Fruit fly (Drosophila melanogaster): ENCODE measurements around the gene Rbp6.

Rbp6 gene

DNA sequence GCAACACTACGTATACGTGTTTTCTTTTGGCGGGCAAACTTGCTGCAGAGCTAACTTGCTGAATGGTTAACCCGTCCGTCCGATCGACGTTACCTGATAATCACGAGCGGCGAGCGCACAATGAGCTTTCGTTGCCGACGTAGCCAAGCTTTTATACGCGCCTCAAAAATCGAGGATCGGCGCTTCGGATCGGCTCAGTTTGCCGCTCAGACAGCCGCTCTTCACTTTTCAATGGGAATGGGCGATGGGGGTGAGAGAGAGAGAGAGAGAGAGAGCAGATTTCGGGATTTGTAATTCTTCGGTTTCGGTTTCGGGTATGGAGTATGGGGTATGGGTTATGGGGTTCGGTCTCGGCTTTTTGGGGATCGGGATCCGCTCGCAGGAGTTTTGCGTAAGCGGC is 206.0 kb downstream of the Rbp6 start, which contains the start of gene Ilp8:
TSS of gene Ilp8 (minus strand) at position 110 of the 400 bp plus-strand sequence.
- TF ChIP-seq Sp1 (GFP tag; optimal IDR thresholded peaks at IDR 0.05): no peak
- no peak for TF ChIP-seq N (GFP tag; optimal IDR thresholded peaks at IDR 0.05)
- no peak for TF ChIP-seq Hr78 (GFP tag; optimal IDR thresholded peaks at IDR 0.05)
- no peak for TF ChIP-seq sage (GFP tag; optimal IDR thresholded peaks at IDR 0.05)
- TF ChIP-seq psq (GFP tag; optimal IDR thresholded peaks at IDR 0.05): no peak
- no peak for TF ChIP-seq pan (optimal IDR thresholded peaks at IDR 0.05)
- TF ChIP-seq Dif (GFP tag; optimal IDR thresholded peaks at IDR 0.05; ENCODE audit: partially characterized antibody): peak; percentile 49

DNA sequence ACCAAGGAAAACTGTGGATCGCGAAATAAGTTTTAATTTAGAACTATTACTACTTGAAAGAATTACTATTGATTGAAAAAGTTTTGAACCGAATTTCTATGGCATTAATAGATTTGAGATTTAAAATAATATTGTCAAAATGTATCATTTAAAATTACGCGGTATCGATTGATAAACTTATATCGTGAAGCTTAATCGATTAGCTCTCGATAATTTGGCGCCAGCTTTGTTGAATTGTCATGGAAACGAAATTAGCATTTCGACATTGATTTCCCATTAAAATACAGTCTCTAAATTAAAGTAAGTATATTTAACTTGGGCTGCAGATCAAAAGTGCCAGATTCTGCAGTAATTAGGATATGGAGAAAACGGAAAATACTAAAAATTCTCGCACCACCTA is 210.7 kb downstream of the Rbp6 start, which contains the start of gene CG7730:
TSS of gene CG7730 (plus strand) at position 206 of the 400 bp plus-strand sequence.
- TF ChIP-seq Hnf4 (GFP tag; optimal IDR thresholded peaks at IDR 0.05): no peak
- no peak for TF ChIP-seq sv (GFP tag; optimal IDR thresholded peaks at IDR 0.05)
- no peak for TF ChIP-seq HLH106 (tag; optimal IDR thresholded peaks at IDR 0.05)
- no peak for TF ChIP-seq CG32264 (GFP tag; optimal IDR thresholded peaks at IDR 0.05)
- no peak for TF ChIP-seq Vsx2 (GFP tag; optimal IDR thresholded peaks at IDR 0.05; ENCODE audit: partially characterized antibody)
- no peak for TF ChIP-seq h (GFP tag; optimal IDR thresholded peaks at IDR 0.05)
- no peak for TF ChIP-seq sage (GFP tag; optimal IDR thresholded peaks at IDR 0.05)
- no peak for TF ChIP-seq usp (GFP tag; optimal IDR thresholded peaks at IDR 0.05)
- TF ChIP-seq pan (optimal IDR thresholded peaks at IDR 0.05): no peak
- no peak for TF ChIP-seq Hr83 (GFP tag; optimal IDR thresholded peaks at IDR 0.05; ENCODE audit: poor library complexity, severe bottlenecking)
- no peak for TF ChIP-seq dmrt93B (GFP tag; optimal IDR thresholded peaks at IDR 0.05)
- TF ChIP-seq fru (GFP tag; optimal IDR thresholded peaks at IDR 0.05): no peak
- TF ChIP-seq Myc (optimal IDR thresholded peaks at IDR 0.05): no peak
- no peak for TF ChIP-seq ey (GFP tag; optimal IDR thresholded peaks at IDR 0.05)
- TF ChIP-seq Hr78 (GFP tag; optimal IDR thresholded peaks at IDR 0.05): no peak

DNA sequence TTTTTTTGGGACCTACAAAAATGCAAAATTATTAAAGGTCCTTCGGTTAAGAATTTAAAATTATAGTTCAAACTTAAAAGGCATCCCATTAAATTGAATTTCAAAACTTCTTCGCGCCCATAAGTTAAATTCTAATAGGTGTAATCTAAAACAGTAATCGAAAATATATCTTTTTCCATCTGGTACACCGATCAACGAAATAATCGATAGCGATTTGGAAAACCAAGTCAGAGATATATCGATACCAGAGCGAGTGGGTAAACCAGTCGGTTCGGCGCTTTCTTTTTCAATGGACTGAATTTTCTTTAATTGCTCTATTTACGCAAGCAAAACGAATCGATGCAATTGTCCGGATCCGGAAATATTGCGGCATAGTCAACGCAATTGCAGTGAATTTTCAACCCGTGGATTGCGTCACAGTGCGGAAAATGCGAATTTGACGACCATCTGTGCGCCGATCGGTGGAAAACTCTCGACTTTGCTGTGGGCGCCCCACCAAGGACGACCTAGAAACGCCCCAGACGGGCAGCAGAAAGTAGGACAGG is 213.8 kb downstream of the Rbp6 start, which contains the start of gene Fit2:
TSS of gene Fit2 (plus strand) at position 234 of the 545 bp plus-strand sequence.
- TF ChIP-seq jim (GFP tag; optimal IDR thresholded peaks at IDR 0.05): no peak
- TF ChIP-seq ey (GFP tag; optimal IDR thresholded peaks at IDR 0.05): no peak
- no peak for TF ChIP-seq Sp1 (GFP tag; optimal IDR thresholded peaks at IDR 0.05)
- no peak for TF ChIP-seq dl (GFP tag; optimal IDR thresholded peaks at IDR 0.05; ENCODE audit: insufficient read depth in 1 of 2, partially characterized antibody in 2 of 2)
- no peak for TF ChIP-seq Hr83 (GFP tag; optimal IDR thresholded peaks at IDR 0.05; ENCODE audit: poor library complexity, severe bottlenecking)
- TF ChIP-seq OdsH (GFP tag; optimal IDR thresholded peaks at IDR 0.05): no peak
- no peak for TF ChIP-seq sv (GFP tag; optimal IDR thresholded peaks at IDR 0.05)
- no peak for TF ChIP-seq brk (GFP tag; optimal IDR thresholded peaks at IDR 0.05)
- TF ChIP-seq sage (GFP tag; optimal IDR thresholded peaks at IDR 0.05): no peak
- no peak for TF ChIP-seq N (GFP tag; optimal IDR thresholded peaks at IDR 0.05)
- no peak for TF ChIP-seq HLH106 (tag; optimal IDR thresholded peaks at IDR 0.05)

DNA sequence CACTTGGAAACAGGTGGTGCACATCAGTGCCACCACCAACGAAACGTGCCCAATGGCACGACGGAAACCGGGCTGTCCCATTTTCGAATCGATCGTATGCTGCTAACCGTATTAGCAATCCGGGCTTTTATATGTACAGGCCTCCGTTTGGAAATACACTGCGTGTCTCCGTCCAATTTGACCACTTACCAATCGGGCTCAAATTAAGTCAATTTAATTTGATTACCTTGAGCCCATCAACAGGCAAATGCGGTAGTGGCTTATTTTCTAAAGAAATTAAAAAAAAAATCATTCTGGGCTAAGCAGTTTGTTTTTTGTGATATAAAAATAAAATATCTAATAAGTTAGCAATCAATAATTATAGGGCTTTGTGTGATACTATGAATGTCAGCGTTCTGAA is 214.4 kb downstream of the Rbp6 start, which contains the start of gene a10:
TSS of gene a10 (minus strand) at position 101 of the 400 bp plus-strand sequence.
- no peak for TF ChIP-seq Sp1 (GFP tag; optimal IDR thresholded peaks at IDR 0.05)
- TF ChIP-seq pan (optimal IDR thresholded peaks at IDR 0.05): no peak
- no peak for TF ChIP-seq sage (GFP tag; optimal IDR thresholded peaks at IDR 0.05)
- TF ChIP-seq CG32264 (GFP tag; optimal IDR thresholded peaks at IDR 0.05): no peak
- no peak for TF ChIP-seq N (GFP tag; optimal IDR thresholded peaks at IDR 0.05)
- TF ChIP-seq dmrt93B (GFP tag; optimal IDR thresholded peaks at IDR 0.05): no peak
- no peak for TF ChIP-seq usp (GFP tag; optimal IDR thresholded peaks at IDR 0.05)
- no peak for TF ChIP-seq CrebA (GFP tag; optimal IDR thresholded peaks at IDR 0.05; ENCODE audit: borderline replicate concordance)
- TF ChIP-seq Hr83 (GFP tag; optimal IDR thresholded peaks at IDR 0.05; ENCODE audit: poor library complexity, severe bottlenecking): no peak
- TF ChIP-seq fru (GFP tag; optimal IDR thresholded peaks at IDR 0.05): no peak
- no peak for TF ChIP-seq Mio (GFP tag; optimal IDR thresholded peaks at IDR 0.05)
- TF ChIP-seq lola (GFP tag; optimal IDR thresholded peaks at IDR 0.05): no peak
- TF ChIP-seq Hr78 (GFP tag; optimal IDR thresholded peaks at IDR 0.05): no peak
- no peak for TF ChIP-seq OdsH (GFP tag; optimal IDR thresholded peaks at IDR 0.05)
- no peak for TF ChIP-seq Dfd (GFP tag; optimal IDR thresholded peaks at IDR 0.05)
- TF ChIP-seq Abd-B (GFP tag; optimal IDR thresholded peaks at IDR 0.05): no peak
- no peak for TF ChIP-seq foxo (GFP tag; optimal IDR thresholded peaks at IDR 0.05)
- TF ChIP-seq GATAd (GFP tag; optimal IDR thresholded peaks at IDR 0.05): no peak
- no peak for TF ChIP-seq Myc (optimal IDR thresholded peaks at IDR 0.05)
- no peak for TF ChIP-seq CG9705 (GFP tag; optimal IDR thresholded peaks at IDR 0.05)
